Fruit fly (Drosophila melanogaster) whole organism, embryonic: ENCODE results near the gene CG31735.
A peak's percentile ranks its signal among the peaks of the same experiment; 100 is the strongest.

Source experiments
- Adf1 ChIP-seq: fragments of 200-800 bp; sonication (Bioruptor generic); IDR thresholded peaks from 2 replicates; pipeline ENCODE4 v1.3.6; 2022; ENCODE audit warnings: missing biosample characterization, missing genetic modification characterization
- B-H1 ChIP-seq: fragments of 200-800 bp; sonication (Bioruptor generic); IDR thresholded peaks from 3 replicates; pipeline ENCODE4 v1.3.6; 2022; ENCODE audit warnings: missing biosample characterization, missing genetic modification characterization
- BEAF-32 ChIP-seq: fragments of 200-800 bp; sonication (Bioruptor generic); optimal IDR thresholded peaks from 3 replicates; lab custom pipeline; 2017; ENCODE audit warnings: missing biosample characterization, missing genetic modification characterization, mild to moderate bottlenecking, moderate library complexity, missing genetic modification reagents
- CG10462 ChIP-seq: fragments of 200-800 bp; sonication (Bioruptor generic); optimal IDR thresholded peaks from 2 replicates; lab custom pipeline; 2016; ENCODE audit warnings: missing biosample characterization, missing genetic modification characterization
- CG12942 ChIP-seq: fragments of 200-800 bp; sonication (Bioruptor generic); optimal IDR thresholded peaks from 3 replicates; lab custom pipeline; 2016; ENCODE audit warnings: missing biosample characterization, missing genetic modification characterization
- CG14965 ChIP-seq: fragments of 200-800 bp; sonication (Bioruptor generic); optimal IDR thresholded peaks from 2 replicates; lab custom pipeline; 2016; ENCODE audit warnings: missing biosample characterization, missing genetic modification characterization, borderline replicate concordance
- CG16779 ChIP-seq: fragments of 200-800 bp; sonication (Bioruptor generic); IDR thresholded peaks from 2 replicates; pipeline ENCODE4 v1.3.6; 2022; ENCODE audit warnings: missing biosample characterization, missing genetic modification characterization
- CG18476 ChIP-seq: fragments of 200-800 bp; sonication (Bioruptor generic); optimal IDR thresholded peaks from 2 replicates; lab custom pipeline; 2016; ENCODE audit warnings: missing biosample characterization, mild to moderate bottlenecking, missing genetic modification characterization
- CG2116 ChIP-seq: fragments of 200-800 bp; sonication (Bioruptor generic); optimal IDR thresholded peaks from 3 replicates; lab custom pipeline; 2018; ENCODE audit warnings: missing biosample characterization, mild to moderate bottlenecking, missing genetic modification characterization
- CG30403 ChIP-seq: fragments of 200-800 bp; sonication (Bioruptor generic); optimal IDR thresholded peaks from 3 replicates; lab custom pipeline; 2016; ENCODE audit warnings: missing biosample characterization, missing genetic modification characterization
- CG32772 ChIP-seq: fragments of 200-800 bp; sonication (Bioruptor generic); IDR thresholded peaks from 2 replicates; pipeline ENCODE4 v1.3.6; 2022; ENCODE audit warnings: missing biosample characterization, missing genetic modification characterization
- CG34224 ChIP-seq: fragments of 200-800 bp; sonication (Bioruptor generic); IDR thresholded peaks from 3 replicates; pipeline ENCODE4 v1.3.6; 2022; ENCODE audit warnings: missing biosample characterization, missing genetic modification characterization; ENCODE audit not compliant: partially characterized antibody
- CG6683 ChIP-seq: fragments of 200-800 bp; sonication (Bioruptor generic); optimal IDR thresholded peaks from 2 replicates; lab custom pipeline; 2017; ENCODE audit warnings: missing biosample characterization, mild to moderate bottlenecking, missing genetic modification characterization, missing genetic modification reagents
- CG6689 ChIP-seq: fragments of 200-800 bp; sonication (Bioruptor generic); IDR thresholded peaks from 2 replicates; pipeline ENCODE4 v1.3.6; 2022; ENCODE audit warnings: missing biosample characterization, missing genetic modification characterization
- CG6765 ChIP-seq: fragments of 200-800 bp; sonication (Bioruptor generic); optimal IDR thresholded peaks from 3 replicates; lab custom pipeline; 2017; ENCODE audit warnings: missing biosample characterization, mild to moderate bottlenecking, missing genetic modification characterization
- CG7839 ChIP-seq: fragments of 200-800 bp; sonication (Bioruptor generic); optimal IDR thresholded peaks from 3 replicates; lab custom pipeline; 2018; ENCODE audit warnings: missing biosample characterization, mild to moderate bottlenecking, missing genetic modification characterization, moderate library complexity
- CG8924 ChIP-seq: fragments of 200-800 bp; optimal IDR thresholded peaks from 3 replicates; lab custom pipeline; 2019; ENCODE audit warnings: missing biosample characterization, mild to moderate bottlenecking, missing genetic modification characterization, moderate library complexity
- CG9215 ChIP-seq: fragments of 200-800 bp; sonication (Bioruptor generic); IDR thresholded peaks from 2 replicates; pipeline ENCODE4 v1.3.6; 2022; ENCODE audit warnings: missing biosample characterization, missing genetic modification characterization
- CG9932 ChIP-seq: fragments of 200-800 bp; sonication (Bioruptor generic); IDR thresholded peaks from 2 replicates; pipeline ENCODE4 v1.3.6; 2022; ENCODE audit warnings: missing biosample characterization, missing genetic modification characterization
- CHES-1-like ChIP-seq: fragments of 200-800 bp; sonication (Bioruptor generic); optimal IDR thresholded peaks from 2 replicates; lab custom pipeline; 2016; ENCODE audit warnings: missing biosample characterization, missing genetic modification characterization
- Dbx ChIP-seq: fragments of 200-800 bp; sonication (Bioruptor generic); IDR thresholded peaks from 3 replicates; pipeline ENCODE4 v1.3.6; 2022; ENCODE audit warnings: missing biosample characterization, missing genetic modification characterization
- Doc3 ChIP-seq: fragments of 200-800 bp; sonication (Bioruptor generic); IDR thresholded peaks from 3 replicates; pipeline ENCODE4 v1.3.6; 2022; ENCODE audit warnings: missing biosample characterization, missing genetic modification characterization; ENCODE audit not compliant: partially characterized antibody
- Dref ChIP-seq: fragments of 200-800 bp; sonication (Bioruptor generic); IDR thresholded peaks from 2 replicates; pipeline ENCODE4 v1.3.6; 2022; ENCODE audit warnings: missing biosample characterization, missing genetic modification characterization
- Elba2 ChIP-seq: fragments of 200-800 bp; sonication (Bioruptor generic); optimal IDR thresholded peaks from 3 replicates; lab custom pipeline; 2016; ENCODE audit warnings: missing biosample characterization, missing genetic modification characterization
- Ets65A ChIP-seq: fragments of 200-800 bp; sonication (Bioruptor generic); peaks from one replicate; lab custom pipeline; 2016; ENCODE audit warnings: missing biosample characterization, missing genetic modification characterization
- Gsc ChIP-seq: fragments of 200-800 bp; sonication (Bioruptor generic); IDR thresholded peaks from 2 replicates; pipeline ENCODE4 v1.3.6; 2022; ENCODE audit warnings: missing biosample characterization, missing genetic modification characterization
- HLHmδ ChIP-seq: fragments of 200-800 bp; sonication (Bioruptor generic); optimal IDR thresholded peaks from 2 replicates; lab custom pipeline; 2018; ENCODE audit warnings: missing biosample characterization, mild to moderate bottlenecking, missing genetic modification characterization, moderate library complexity
- HmgD ChIP-seq: fragments of 200-800 bp; sonication (Bioruptor generic); optimal IDR thresholded peaks from 3 replicates; lab custom pipeline; 2016; ENCODE audit warnings: missing biosample characterization, missing genetic modification characterization
- Mes4 ChIP-seq: fragments of 200-800 bp; sonication (Bioruptor generic); optimal IDR thresholded peaks from 2 replicates; lab custom pipeline; 2016; ENCODE audit warnings: missing biosample characterization, missing genetic modification characterization
- NC2β ChIP-seq: fragments of 200-800 bp; sonication (Bioruptor generic); optimal IDR thresholded peaks from 2 replicates; lab custom pipeline; 2016; ENCODE audit warnings: missing biosample characterization, missing genetic modification characterization
- Spps ChIP-seq: fragments of 200-800 bp; sonication (Bioruptor generic); optimal IDR thresholded peaks from 2 replicates; lab custom pipeline; 2018; ENCODE audit warnings: missing biosample characterization, mild to moderate bottlenecking, missing genetic modification characterization
- TFAM ChIP-seq: fragments of 200-800 bp; sonication (Bioruptor generic); optimal IDR thresholded peaks from 2 replicates; lab custom pipeline; 2017; ENCODE audit warnings: missing biosample characterization, missing genetic modification characterization, inconsistent platforms
- Xbp1 ChIP-seq: fragments of 200-800 bp; sonication (Bioruptor generic); optimal IDR thresholded peaks from 3 replicates; lab custom pipeline; 2016; ENCODE audit warnings: missing biosample characterization, mild to moderate bottlenecking, missing genetic modification characterization
- ara ChIP-seq: fragments of 200-800 bp; sonication (Bioruptor generic); IDR thresholded peaks from 2 replicates; pipeline ENCODE4 v1.3.6; 2022; ENCODE audit warnings: missing biosample characterization, missing genetic modification characterization
- chn ChIP-seq: fragments of 200-800 bp; sonication (Bioruptor generic); optimal IDR thresholded peaks from 2 replicates; lab custom pipeline; 2016; ENCODE audit warnings: missing biosample characterization, missing genetic modification characterization
- cwo ChIP-seq: fragments of 200-800 bp; sonication (Bioruptor generic); optimal IDR thresholded peaks from 3 replicates; lab custom pipeline; 2017; ENCODE audit warnings: missing biosample characterization, missing genetic modification characterization, mild to moderate bottlenecking, moderate library complexity, missing genetic modification reagents
- luna ChIP-seq: fragments of 200-800 bp; sonication (Bioruptor generic); optimal IDR thresholded peaks from 2 replicates; lab custom pipeline; 2016; ENCODE audit warnings: missing biosample characterization, missing genetic modification characterization
- mam ChIP-seq: fragments of 200-800 bp; sonication (Bioruptor generic); optimal IDR thresholded peaks from 3 replicates; lab custom pipeline; 2016; ENCODE audit warnings: missing biosample characterization, missing genetic modification characterization
- phol ChIP-seq: fragments of 200-800 bp; sonication (Bioruptor generic); optimal IDR thresholded peaks from 3 replicates; lab custom pipeline; 2018; ENCODE audit warnings: missing biosample characterization, mild to moderate bottlenecking, missing genetic modification characterization, moderate library complexity
- sens ChIP-seq: fragments of 200-800 bp; sonication (Bioruptor generic); peaks from one replicate; lab custom pipeline; 2016; ENCODE audit warnings: missing biosample characterization, missing genetic modification characterization
- sisA ChIP-seq: fragments of 200-800 bp; sonication (Bioruptor generic); IDR thresholded peaks from 2 replicates; pipeline ENCODE4 v1.3.6; 2022; ENCODE audit warnings: missing biosample characterization, missing genetic modification characterization
- sob ChIP-seq: fragments of 200-800 bp; sonication (Bioruptor generic); IDR thresholded peaks from 2 replicates; pipeline ENCODE4 v1.3.6; 2022; ENCODE audit warnings: missing biosample characterization, missing genetic modification characterization
- tap ChIP-seq: fragments of 200-800 bp; optimal IDR thresholded peaks from 3 replicates; lab custom pipeline; 2019; ENCODE audit warnings: missing biosample characterization, mild to moderate bottlenecking, missing genetic modification characterization, moderate library complexity
- tll ChIP-seq, 2 experiments: fragments of 200-800 bp in 1 of 2; fragments of >200 bp in 1 of 2; sonication (Bioruptor generic) in 1 of 2; optimal IDR thresholded peaks; 2 replicates each; lab custom pipeline; 2017 to 2019; ENCODE audit warnings: missing biosample characterization in 2 of 2, missing genetic modification characterization in 2 of 2, mild to moderate bottlenecking in 1 of 2, moderate library complexity in 1 of 2

CG31735 gene

DNA sequence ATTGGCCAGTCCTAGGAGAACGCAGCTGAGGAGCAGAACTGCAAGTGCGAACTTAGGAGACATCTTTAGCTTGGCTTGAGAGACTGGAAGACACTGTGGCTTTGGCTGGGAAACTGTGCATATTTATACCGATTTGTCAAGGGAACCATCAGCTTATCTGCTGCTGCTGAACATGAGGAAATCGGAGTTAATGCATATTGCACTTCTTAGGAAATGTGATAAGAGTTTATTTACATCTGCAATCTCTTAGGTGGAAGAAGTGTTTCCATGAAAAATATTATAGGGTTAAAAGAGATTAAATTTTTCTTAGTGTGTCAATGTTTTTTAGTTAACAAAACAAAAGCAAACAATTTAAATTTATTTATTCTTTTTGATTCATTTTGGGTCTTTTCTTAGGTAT lies 29.9 kb upstream of the CG31735 start, which contains the start of gene CG42792:
TSS of gene CG42792 (minus strand) at position 101 of the 400 bp plus-strand sequence.
- TF ChIP-seq luna = no peak
- TF ChIP-seq Spps (tag; lab: Kevin White, UChicago) = no peak
- no peak for TF ChIP-seq sob (GFP tag; lab: Robert Waterston, UW)
- TF ChIP-seq Dbx (GFP tag; lab: Robert Waterston, UW) = no peak

DNA sequence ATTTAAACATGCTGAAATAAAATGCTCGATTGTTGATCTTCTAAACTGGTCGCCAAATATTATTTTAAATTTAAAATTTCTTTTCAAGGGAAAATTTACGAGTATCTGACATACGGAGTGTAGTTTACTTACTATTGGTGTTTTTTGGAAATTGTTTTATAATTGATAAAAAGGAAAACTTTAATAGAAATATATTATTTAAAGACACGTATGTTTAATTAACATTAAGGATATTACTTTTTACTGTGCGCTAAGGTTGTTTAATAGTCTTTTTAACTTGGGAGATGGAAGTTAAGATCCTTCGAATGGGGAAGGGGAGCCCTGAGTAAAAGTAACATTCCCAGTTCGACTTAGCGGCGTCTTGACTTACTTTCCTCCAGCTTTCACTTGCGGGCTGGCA lies 15.2 kb upstream of the CG31735 start, which contains the start of gene CG7653:
TSS of gene CG7653 (minus strand) at position 101 of the 400 bp plus-strand sequence.
- no peak for TF ChIP-seq Doc3 (GFP tag; lab: Robert Waterston, UW)
- TF ChIP-seq CG10462 (GFP tag; lab: Kevin White, UChicago) = no peak
- no peak for TF ChIP-seq Gsc
- no peak for TF ChIP-seq CG30403
- TF ChIP-seq CG6765 (GFP tag; lab: Kevin White, UChicago) = no peak
- no peak for TF ChIP-seq mam (GFP tag; lab: Kevin White, UChicago)
- no peak for TF ChIP-seq CG9215 (GFP tag; lab: Robert Waterston, UW)
- no peak for TF ChIP-seq CG32772 (GFP tag; lab: Robert Waterston, UW)
- TF ChIP-seq CG12942 (GFP tag; lab: Kevin White, UChicago) = no peak

DNA sequence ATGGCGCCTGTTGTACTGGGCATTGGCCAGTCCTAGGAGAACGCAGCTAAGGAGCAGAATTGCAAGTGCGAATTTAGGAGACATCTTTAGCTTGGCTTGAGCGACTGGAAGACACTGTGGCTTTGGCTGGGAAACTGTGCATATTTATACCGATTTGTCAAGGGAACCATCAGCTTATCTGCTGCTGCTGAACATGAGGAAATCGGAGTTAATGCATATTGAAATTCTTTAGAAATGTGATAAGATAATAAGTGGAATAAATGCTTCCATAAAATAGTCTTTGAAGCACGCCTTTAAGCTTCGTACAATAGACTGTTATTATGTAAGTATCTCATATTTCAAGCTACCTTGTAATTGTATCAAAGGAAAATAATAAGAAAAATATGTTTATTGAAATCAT lies 12.2 kb upstream of the CG31735 start, which contains the start of gene CG44475:
TSS of gene CG44475 (minus strand) at position 101 of the 400 bp plus-strand sequence.
- no peak for TF ChIP-seq BEAF-32 (GFP tag; lab: Kevin White, UChicago)
- no peak for TF ChIP-seq phol
- no peak for TF ChIP-seq chn (GFP tag; lab: Kevin White, UChicago)
- TF ChIP-seq tll (GFP tag; optimal IDR thresholded peaks at IDR 0.05; lab: Kevin White, UChicago) = no peak
- no peak for TF ChIP-seq Adf1
- TF ChIP-seq CG9932 (GFP tag; lab: Robert Waterston, UW) = no peak
- no peak for TF ChIP-seq sob (GFP tag; lab: Robert Waterston, UW)
- TF ChIP-seq Dref (GFP tag; lab: Robert Waterston, UW) = no peak
- TF ChIP-seq CHES-1-like (GFP tag; lab: Kevin White, UChicago) = no peak
- TF ChIP-seq CG18476 (GFP tag; lab: Kevin White, UChicago) = no peak
- TF ChIP-seq NC2β (GFP tag; lab: Kevin White, UChicago) = no peak
- TF ChIP-seq CG6683 (GFP tag; lab: Kevin White, UChicago) = no peak
- TF ChIP-seq HmgD = no peak
- TF ChIP-seq TFAM = no peak
- TF ChIP-seq CG14965 (GFP tag; lab: Kevin White, UChicago) = no peak
- TF ChIP-seq Mes4 (GFP tag; lab: Kevin White, UChicago) = no peak
- TF ChIP-seq Xbp1 = no peak
- TF ChIP-seq CG2116 (GFP tag; lab: Kevin White, UChicago) = no peak
- TF ChIP-seq CG8924 = no peak
- TF ChIP-seq CG7839 = no peak

DNA sequence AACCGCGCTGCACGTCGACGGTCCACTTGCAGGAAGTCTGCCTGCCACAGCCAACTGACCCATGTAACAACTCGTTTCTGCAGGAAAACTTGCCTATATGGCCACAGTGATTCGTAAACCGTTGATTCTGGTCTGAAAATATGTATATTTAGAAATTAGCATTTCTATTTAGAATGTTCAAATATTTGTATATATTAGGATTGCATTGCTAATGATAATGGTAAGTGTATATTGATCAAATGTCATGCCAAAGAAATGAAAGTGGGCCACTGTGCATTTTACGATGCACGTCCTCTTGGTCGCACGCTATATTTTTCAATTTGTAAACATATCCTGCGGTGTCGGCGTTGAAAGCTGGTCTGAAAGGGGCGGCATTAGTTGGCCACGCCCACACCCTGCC lies 9.1 kb upstream of the CG31735 start:
- TF ChIP-seq CG6689 (GFP tag; lab: Robert Waterston, UW) (0 out of 2 replicates have a peak, but pooled peaks have one; percentile 13), Ets65A (GFP tag; lab: Kevin White, UChicago) (peak; percentile 8), B-H1 (GFP tag; lab: Robert Waterston, UW) (no peak), sens (peak; percentile 77), cwo (GFP tag; lab: Kevin White, UChicago) (no peak), Elba2 (GFP tag; lab: Kevin White, UChicago) (no peak), sisA (GFP tag; lab: Robert Waterston, UW) (0 out of 2 replicates have a peak, but pooled peaks have one; percentile 14), tap (tag; lab: Kevin White, UChicago) (no peak), CG16779 (GFP tag; lab: Robert Waterston, UW) (0 out of 2 replicates have a peak, but pooled peaks have one; percentile 25), NC2β (GFP tag; lab: Kevin White, UChicago) (no peak), ara (GFP tag; lab: Robert Waterston, UW) (peak; percentile 41; the same call in 1 of the 2 replicates), HLHmδ (no peak), CG34224 (no peak)
